Worm (Caenorhabditis elegans): ENCODE results near the gene ZK637.14.

ce11 chrIII:8919784-8920183 lies 30.8 kb upstream of the ZK637.14 start, which contains the start of gene ZK637.15:
- TF ChIP-seq nhr-11 (tag; optimal IDR thresholded peaks at IDR 0.05) (no peak), lin-15B (tag; optimal IDR thresholded peaks at IDR 0.05) (no peak)

Measured in whole organism, L4 larva.